Fruit fly (Drosophila melanogaster) whole organism, embryonic: ENCODE data around the gene CG10116.

Experiments used
- Asciz ChIP-seq: fragments of 200-800 bp; sonication (Bioruptor generic); optimal IDR thresholded peaks from 2 replicates; lab custom pipeline; 2017; ENCODE audit warnings: missing biosample characterization, mild to moderate bottlenecking, missing genetic modification characterization, missing genetic modification reagents
- B-H1 ChIP-seq: fragments of 200-800 bp; sonication (Bioruptor generic); IDR thresholded peaks from 3 replicates; pipeline ENCODE4 v1.3.6; 2022; ENCODE audit warnings: missing biosample characterization, missing genetic modification characterization
- B-H2 ChIP-seq: fragments of 200-800 bp; sonication (Bioruptor generic); optimal IDR thresholded peaks from 2 replicates; lab custom pipeline; 2018; ENCODE audit warnings: missing biosample characterization, mild to moderate bottlenecking, missing genetic modification characterization
- CG10274 ChIP-seq: fragments of 200-800 bp; sonication (Bioruptor generic); optimal IDR thresholded peaks from 3 replicates; lab custom pipeline; 2017; ENCODE audit warnings: missing biosample characterization, mild to moderate bottlenecking, missing genetic modification characterization
- CG10431 ChIP-seq: fragments of 200-800 bp; sonication (Bioruptor generic); optimal IDR thresholded peaks from 3 replicates; lab custom pipeline; 2018; ENCODE audit warnings: missing biosample characterization, mild to moderate bottlenecking, missing genetic modification characterization
- CG11085 ChIP-seq: fragments of 200-800 bp; sonication (Bioruptor generic); IDR thresholded peaks from 2 replicates; pipeline ENCODE4 v1.3.6; 2022; ENCODE audit warnings: missing biosample characterization, missing genetic modification characterization
- CG11456 ChIP-seq: fragments of 200-800 bp; sonication (Bioruptor generic); IDR thresholded peaks from 3 replicates; pipeline ENCODE4 v1.3.6; 2022; ENCODE audit warnings: missing biosample characterization, missing genetic modification characterization
- CG11695 ChIP-seq: fragments of 200-800 bp; sonication (Bioruptor generic); IDR thresholded peaks from 3 replicates; pipeline ENCODE4 v1.3.6; 2022; ENCODE audit warnings: missing biosample characterization, missing genetic modification characterization
- CG12155 ChIP-seq: fragments of 200-800 bp; sonication (Bioruptor generic); optimal IDR thresholded peaks from 3 replicates; lab custom pipeline; 2016; ENCODE audit warnings: missing biosample characterization, missing genetic modification characterization
- CG12391 ChIP-seq: fragments of 200-800 bp; sonication (Bioruptor generic); optimal IDR thresholded peaks from 3 replicates; lab custom pipeline; 2018; ENCODE audit warnings: missing biosample characterization, mild to moderate bottlenecking, missing genetic modification characterization, moderate library complexity
- CG12659 ChIP-seq: fragments of 200-800 bp; sonication (Bioruptor generic); optimal IDR thresholded peaks from 3 replicates; lab custom pipeline; 2017; ENCODE audit warnings: mild to moderate bottlenecking, missing biosample characterization, missing genetic modification reagents, missing genetic modification characterization
- CG12942 ChIP-seq: fragments of 200-800 bp; sonication (Bioruptor generic); optimal IDR thresholded peaks from 3 replicates; lab custom pipeline; 2016; ENCODE audit warnings: missing biosample characterization, missing genetic modification characterization
- CG13424 ChIP-seq: fragments of 200-800 bp; sonication (Bioruptor generic); optimal IDR thresholded peaks from 2 replicates; lab custom pipeline; 2019; ENCODE audit warnings: missing biosample characterization, mild to moderate bottlenecking, missing genetic modification characterization, moderate library complexity
- CG13894 ChIP-seq: fragments of 200-800 bp; sonication (Bioruptor generic); optimal IDR thresholded peaks from 3 replicates; lab custom pipeline; 2018; ENCODE audit warnings: missing biosample characterization, mild to moderate bottlenecking, missing genetic modification characterization, moderate library complexity
- CG14710 ChIP-seq: fragments of 200-800 bp; sonication (Bioruptor generic); optimal IDR thresholded peaks from 3 replicates; lab custom pipeline; 2019; ENCODE audit warnings: missing biosample characterization, mild to moderate bottlenecking, missing genetic modification characterization, moderate library complexity
- CG15073 ChIP-seq: fragments of 200-800 bp; sonication (Bioruptor generic); optimal IDR thresholded peaks from 2 replicates; lab custom pipeline; 2016; ENCODE audit warnings: missing biosample characterization, missing genetic modification characterization
- CG15514 ChIP-seq: fragments of 200-800 bp; sonication (Bioruptor generic); optimal IDR thresholded peaks from 3 replicates; lab custom pipeline; 2017; ENCODE audit warnings: missing biosample characterization, missing genetic modification characterization, mild to moderate bottlenecking, moderate library complexity, missing genetic modification reagents
- CG18011 ChIP-seq: fragments of 200-800 bp; sonication (Bioruptor generic); optimal IDR thresholded peaks from 2 replicates; lab custom pipeline; 2017; ENCODE audit warnings: missing biosample characterization, missing genetic modification characterization, mild to moderate bottlenecking, moderate library complexity, missing genotype
- CG4360 ChIP-seq: fragments of 200-800 bp; sonication (Bioruptor generic); IDR thresholded peaks from 2 replicates; pipeline ENCODE4 v1.3.6; 2022; ENCODE audit warnings: missing biosample characterization, missing genetic modification characterization
- CG6854 ChIP-seq: fragments of 200-800 bp; sonication (Bioruptor generic); optimal IDR thresholded peaks from 3 replicates; lab custom pipeline; 2017; ENCODE audit warnings: missing biosample characterization, mild to moderate bottlenecking, missing genetic modification characterization
- CG7745 ChIP-seq: fragments of 200-800 bp; sonication (Bioruptor generic); optimal IDR thresholded peaks from 2 replicates; lab custom pipeline; 2018; ENCODE audit warnings: missing biosample characterization, mild to moderate bottlenecking, missing genetic modification characterization, moderate library complexity
- CG7786 ChIP-seq: fragments of 200-800 bp; sonication (Bioruptor generic); optimal IDR thresholded peaks from 2 replicates; lab custom pipeline; 2016; ENCODE audit warnings: missing biosample characterization, missing genetic modification characterization
- CG8944 ChIP-seq: fragments of 200-800 bp; sonication (Bioruptor generic); optimal IDR thresholded peaks from 3 replicates; lab custom pipeline; 2016; ENCODE audit warnings: missing biosample characterization, missing genetic modification characterization
- CG9215 ChIP-seq: fragments of 200-800 bp; sonication (Bioruptor generic); IDR thresholded peaks from 2 replicates; pipeline ENCODE4 v1.3.6; 2022; ENCODE audit warnings: missing biosample characterization, missing genetic modification characterization
- CHES-1-like ChIP-seq: fragments of 200-800 bp; sonication (Bioruptor generic); optimal IDR thresholded peaks from 2 replicates; lab custom pipeline; 2016; ENCODE audit warnings: missing biosample characterization, missing genetic modification characterization
- Dek ChIP-seq: fragments of 200-800 bp; sonication (Bioruptor generic); optimal IDR thresholded peaks from 3 replicates; lab custom pipeline; 2019; ENCODE audit warnings: missing biosample characterization, mild to moderate bottlenecking, missing genetic modification characterization, moderate library complexity
- Dip3 ChIP-seq: fragments of 200-800 bp; sonication (Bioruptor generic); optimal IDR thresholded peaks from 3 replicates; lab custom pipeline; 2016; ENCODE audit warnings: missing biosample characterization, missing genetic modification characterization
- E2f2 ChIP-seq: fragments of 200-800 bp; sonication (Bioruptor generic); IDR thresholded peaks from 2 replicates; pipeline ENCODE4 v1.3.6; 2022; ENCODE audit warnings: missing biosample characterization, missing genetic modification characterization
- Gug ChIP-seq: fragments of 200-800 bp; sonication (Bioruptor generic); IDR thresholded peaks from 4 replicates; pipeline ENCODE4 v1.3.6; 2022; ENCODE audit warnings: missing biosample characterization, missing genetic modification characterization
- H15 ChIP-seq: fragments of 200-800 bp; sonication (Bioruptor generic); IDR thresholded peaks from 3 replicates; pipeline ENCODE4 v1.3.6; 2022; ENCODE audit warnings: missing biosample characterization, missing genetic modification characterization
- MBD-R2 ChIP-seq: fragments of 200-800 bp; sonication (Bioruptor generic); IDR thresholded peaks from 2 replicates; pipeline ENCODE4 v1.3.6; 2022; ENCODE audit warnings: missing biosample characterization, missing genetic modification characterization
- MESR4 ChIP-seq: fragments of 200-800 bp; sonication (Bioruptor generic); optimal IDR thresholded peaks from 2 replicates; lab custom pipeline; 2018; ENCODE audit warnings: missing biosample characterization, mild to moderate bottlenecking, missing genetic modification characterization, moderate library complexity
- Med ChIP-seq: fragments of 200-800 bp; sonication (Bioruptor generic); peaks from one replicate; lab custom pipeline; 2016; ENCODE audit warnings: missing biosample characterization, missing genetic modification characterization, mild to moderate bottlenecking, inconsistent platforms, moderate library complexity
- NC2β ChIP-seq: fragments of 200-800 bp; sonication (Bioruptor generic); optimal IDR thresholded peaks from 2 replicates; lab custom pipeline; 2016; ENCODE audit warnings: missing biosample characterization, missing genetic modification characterization
- Poxn ChIP-seq: fragments of 200-800 bp; sonication (Bioruptor generic); IDR thresholded peaks from 2 replicates; pipeline ENCODE4 v1.3.6; 2022; ENCODE audit warnings: missing biosample characterization, missing genetic modification characterization
- Sin3A ChIP-seq: fragments of >200 bp; optimal IDR thresholded peaks from 2 replicates; lab custom pipeline; 2018
- Sox100B ChIP-seq: fragments of 200-800 bp; sonication (Bioruptor generic); optimal IDR thresholded peaks from 3 replicates; lab custom pipeline; 2018; ENCODE audit warnings: missing biosample characterization, mild to moderate bottlenecking, missing genetic modification characterization
- Sry-β ChIP-seq: fragments of 200-800 bp; sonication (Bioruptor generic); optimal IDR thresholded peaks from 2 replicates; lab custom pipeline; 2018; ENCODE audit warnings: missing biosample characterization, mild to moderate bottlenecking, missing genetic modification characterization, moderate library complexity
- Taf1 ChIP-seq: fragments of 200-800 bp; sonication (Bioruptor generic); IDR thresholded peaks from 2 replicates; pipeline ENCODE4 v1.3.6; 2022; ENCODE audit warnings: missing biosample characterization, missing genetic modification characterization
- bab2 ChIP-seq: fragments of 200-800 bp; sonication (Bioruptor generic); optimal IDR thresholded peaks from 2 replicates; lab custom pipeline; 2016; ENCODE audit warnings: missing biosample characterization, missing genetic modification characterization
- corto ChIP-seq: fragments of 200-800 bp; sonication (Bioruptor generic); optimal IDR thresholded peaks from 2 replicates; lab custom pipeline; 2016; ENCODE audit warnings: missing biosample characterization, mild to moderate bottlenecking, missing genetic modification characterization, moderate library complexity
- croc ChIP-seq: fragments of 200-800 bp; sonication (Bioruptor generic); conservative IDR thresholded peaks from 3 replicates; pipeline ENCODE4 v1.3.6; 2022; ENCODE audit warnings: missing biosample characterization, missing genetic modification characterization
- dan ChIP-seq: fragments of 200-800 bp; sonication (Bioruptor generic); IDR thresholded peaks from 2 replicates; pipeline ENCODE4 v1.3.6; 2022; ENCODE audit warnings: missing biosample characterization, missing genetic modification characterization
- inv ChIP-seq: fragments of 200-800 bp; sonication (Bioruptor generic); IDR thresholded peaks from 2 replicates; pipeline ENCODE4 v1.3.6; 2022; ENCODE audit warnings: missing biosample characterization, missing genetic modification characterization; ENCODE audit not compliant: partially characterized antibody
- jigr1 ChIP-seq: fragments of 200-800 bp; sonication (Bioruptor generic); IDR thresholded peaks from 3 replicates; pipeline ENCODE4 v1.3.6; 2022; ENCODE audit warnings: missing biosample characterization, missing genetic modification characterization
- nerfin-1 ChIP-seq: fragments of 200-800 bp; sonication (Bioruptor generic); optimal IDR thresholded peaks from 3 replicates; lab custom pipeline; 2019; ENCODE audit warnings: missing biosample characterization, mild to moderate bottlenecking, missing genetic modification characterization, moderate library complexity
- odd ChIP-seq: fragments of 200-800 bp; sonication (Bioruptor generic); optimal IDR thresholded peaks from 2 replicates; lab custom pipeline; 2017; ENCODE audit warnings: missing biosample characterization, mild to moderate bottlenecking, missing genetic modification characterization
- repo ChIP-seq: fragments of 200-800 bp; sonication (Bioruptor generic); optimal IDR thresholded peaks from 2 replicates; lab custom pipeline; 2016; ENCODE audit warnings: missing biosample characterization, missing genetic modification characterization
- stc ChIP-seq: fragments of 200-800 bp; sonication (Bioruptor generic); IDR thresholded peaks from 2 replicates; pipeline ENCODE4 v1.3.6; 2022; ENCODE audit warnings: missing biosample characterization, missing genetic modification characterization
- zen ChIP-seq: fragments of 200-800 bp; sonication (Bioruptor generic); optimal IDR thresholded peaks from 3 replicates; lab custom pipeline; 2018; ENCODE audit warnings: missing biosample characterization, mild to moderate bottlenecking, missing genetic modification characterization, moderate library complexity
- zfh1 ChIP-seq: fragments of 200-800 bp; sonication (Bioruptor generic); IDR thresholded peaks from 3 replicates; pipeline ENCODE4 v1.3.6; 2022; ENCODE audit warnings: missing biosample characterization, missing genetic modification characterization

The CG10116 gene

DNA sequence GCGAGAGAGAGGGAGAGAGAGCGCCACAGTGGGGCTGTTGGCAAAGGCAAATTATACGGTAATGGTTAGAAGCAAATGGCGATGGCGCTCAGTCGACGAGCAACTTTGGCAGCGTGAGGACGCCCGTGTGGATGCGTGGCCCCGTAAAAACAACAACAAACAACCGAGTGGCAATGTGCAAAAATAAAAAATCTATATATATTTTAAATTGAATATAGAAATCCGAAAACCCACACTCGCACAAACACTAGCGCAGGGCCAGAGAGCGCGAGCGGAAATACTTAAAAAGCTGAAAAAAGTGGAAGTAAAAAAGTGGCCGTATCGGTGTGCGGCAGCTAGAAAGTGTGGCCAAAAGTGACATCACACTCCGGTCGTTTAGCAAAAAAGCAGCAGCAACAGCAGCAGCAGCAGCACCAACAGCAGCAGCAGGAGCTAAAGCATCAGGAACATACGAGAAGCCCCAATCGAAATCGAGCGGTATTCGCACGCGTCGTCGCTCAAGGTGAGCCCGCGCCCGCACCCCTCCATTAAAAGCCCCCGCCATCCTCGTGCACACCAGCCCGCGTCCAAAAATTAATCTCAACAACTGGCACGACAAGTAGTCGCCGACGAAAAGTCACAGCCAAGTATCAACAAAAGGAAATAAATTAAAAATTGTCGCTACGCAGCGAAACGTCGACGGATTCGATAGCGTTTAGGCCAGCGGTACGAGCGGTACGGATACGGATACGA lies 20.6 kb upstream of the CG10116 start, which contains the start of gene stv (continued):
- TF ChIP-seq MESR4 (GFP tag; lab: Kevin White, UChicago) (no peak), H15 (GFP tag; lab: Robert Waterston, UW) (no peak), zfh1 (GFP tag; lab: Robert Waterston, UW) (no peak), CG12155 (GFP tag; lab: Kevin White, UChicago) (no peak), nerfin-1 (tag; lab: Kevin White, UChicago) (no peak), stc (GFP tag; lab: Robert Waterston, UW) (0 out of 2 replicates have a peak, but pooled peaks have one; percentile 35), croc (no peak), Med (peak; percentile 49), B-H1 (GFP tag; lab: Robert Waterston, UW) (peak; percentile 23; the same call in 1 of the 3 replicates), CG4360 (peak; percentile 86), Poxn (GFP tag; lab: Robert Waterston, UW) (no peak), Taf1 (GFP tag; lab: Robert Waterston, UW) (no peak), Sox100B (GFP tag; lab: Kevin White, UChicago) (no peak), odd (GFP tag; lab: Kevin White, UChicago) (no peak), inv (GFP tag; lab: Robert Waterston, UW) (peak; percentile 6; the same call in 1 of the 2 replicates), NC2β (GFP tag; lab: Kevin White, UChicago) (no peak), CG11085 (GFP tag; lab: Robert Waterston, UW) (no peak), CG10431 (GFP tag; lab: Kevin White, UChicago) (peak; percentile 8), CG11456 (GFP tag; lab: Robert Waterston, UW) (peak; percentile 37; the same call in 2 of the 3 replicates), dan (no peak), E2f2 (GFP tag; lab: Robert Waterston, UW) (no peak), Asciz (no peak), CG9215 (GFP tag; lab: Robert Waterston, UW) (no peak), MBD-R2 (GFP tag; lab: Robert Waterston, UW) (no peak), CG7745 (tag; lab: Kevin White, UChicago) (no peak), CG13894 (tag; lab: Kevin White, UChicago) (peak; percentile 26), CG11695 (GFP tag; lab: Robert Waterston, UW) (no peak), zen (tag; lab: Kevin White, UChicago) (no peak), CG8944 (GFP tag; lab: Kevin White, UChicago) (no peak), CG12391 (tag; lab: Kevin White, UChicago) (no peak), CG7786 (no peak), CG13424 (no peak), Dip3 (GFP tag; lab: Kevin White, UChicago) (no peak), CHES-1-like (GFP tag; lab: Kevin White, UChicago) (no peak), CG12659 (GFP tag; lab: Kevin White, UChicago) (no peak), CG10274 (GFP tag; lab: Kevin White, UChicago) (no peak), CG18011 (GFP tag; lab: Kevin White, UChicago) (no peak), Sin3A (lab: Kevin White, UChicago) (no peak), corto (GFP tag; lab: Kevin White, UChicago) (no peak), CG15073 (GFP tag; lab: Kevin White, UChicago) (no peak), Gug (GFP tag; lab: Robert Waterston, UW) (peak; percentile 28; the same call in 1 of the 4 replicates), CG14710 (tag; lab: Kevin White, UChicago) (no peak), CG6854 (GFP tag; lab: Kevin White, UChicago) (no peak), bab2 (GFP tag; lab: Kevin White, UChicago) (no peak), CG12942 (GFP tag; lab: Kevin White, UChicago) (no peak), repo (GFP tag; lab: Kevin White, UChicago) (no peak), Dek (tag; lab: Kevin White, UChicago) (peak; percentile 34), jigr1 (no peak), CG15514 (peak; percentile 2), B-H2 (GFP tag; lab: Kevin White, UChicago) (no peak), Sry-β (GFP tag; lab: Kevin White, UChicago) (no peak)
